Worm (Caenorhabditis elegans): ENCODE results near the gene frpr-17.

Gene frpr-17

DNA sequence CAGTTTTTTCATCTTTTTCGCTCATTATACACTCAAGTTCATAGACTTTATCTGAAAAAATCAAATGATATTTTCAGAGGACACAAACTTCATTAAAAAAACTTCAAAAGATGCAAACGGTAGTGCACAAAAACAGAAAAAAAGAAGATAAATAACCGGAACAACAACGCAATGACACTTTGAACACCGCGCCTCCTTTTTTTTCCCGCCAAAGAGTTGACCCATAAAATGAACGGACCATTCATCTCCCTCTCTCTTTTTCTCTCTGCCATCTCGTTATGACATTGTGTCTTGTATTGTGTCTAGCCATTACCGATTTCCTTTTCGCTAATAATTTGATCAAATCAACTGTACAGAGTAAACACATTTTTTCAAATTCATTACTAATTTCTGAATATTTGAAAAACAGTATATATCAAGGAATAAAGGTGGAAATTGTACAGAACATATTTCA lies 15.6 kb downstream of the frpr-17 start, which contains the start of gene F23D12.2:
Gene F23D12.2 (minus strand): TSS at position 51 of the 454 bp plus-strand sequence.
- TF ChIP-seq ceh-79 (tag; optimal IDR thresholded peaks at IDR 0.05), result no peak
- TF ChIP-seq efl-1 (GFP tag; optimal IDR thresholded peaks at IDR 0.05), result peak; percentile 53
- no peak for TF ChIP-seq Y79H2A.3 (GFP tag; conservative IDR thresholded peaks at IDR 0.05)
- no peak for TF ChIP-seq dox-1 (GFP tag; IDR thresholded peaks at IDR 0.05)
- no peak for TF ChIP-seq mxl-1 (tag; optimal IDR thresholded peaks at IDR 0.05)
- no peak for TF ChIP-seq pbrm-1 (GFP tag; IDR thresholded peaks at IDR 0.05)
- no peak for TF ChIP-seq unc-130 (GFP tag; optimal IDR thresholded peaks at IDR 0.05)

DNA sequence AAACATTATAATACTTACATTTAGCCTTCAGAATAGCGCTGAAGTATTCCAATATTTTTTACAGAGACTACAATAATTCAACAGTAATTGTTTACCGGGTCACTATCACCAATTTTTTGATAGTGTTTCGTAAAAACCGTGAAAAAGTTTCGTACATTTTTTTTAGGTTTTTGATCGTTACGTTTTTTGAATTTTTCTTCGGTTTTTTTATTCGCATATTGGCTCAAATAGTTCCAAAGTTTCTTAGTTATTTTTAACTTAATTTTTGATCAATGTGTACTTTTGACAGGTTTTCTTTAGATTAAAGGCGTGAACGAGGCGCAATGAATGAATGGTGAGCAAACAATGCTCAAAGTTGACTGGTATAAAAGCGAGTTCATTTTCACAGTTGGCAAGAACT lies 17.2 kb downstream of the frpr-17 start, which contains the start of gene fipr-3:
Gene fipr-3 (plus strand): TSS at position 301 of the 400 bp plus-strand sequence.
- no peak for TF ChIP-seq chd-7 (tag; optimal IDR thresholded peaks at IDR 0.05)
- TF ChIP-seq lin-54 (GFP tag; optimal IDR thresholded peaks at IDR 0.05), result no peak
- no peak for TF ChIP-seq lin-26 (GFP tag; IDR thresholded peaks at IDR 0.05)
- no peak for TF ChIP-seq Y56A3A.18 (GFP tag; IDR thresholded peaks at IDR 0.05)
- no peak for TF ChIP-seq ztf-26 (tag; optimal IDR thresholded peaks at IDR 0.05)
- no peak for TF ChIP-seq tbx-9 (tag; optimal IDR thresholded peaks at IDR 0.05; ENCODE audit: borderline replicate concordance)
- TF ChIP-seq dpff-1 (tag; optimal IDR thresholded peaks at IDR 0.05), result no peak
- TF ChIP-seq tbp1 (GFP tag; optimal IDR thresholded peaks at IDR 0.05), result no peak
- no peak for TF ChIP-seq die-1 (tag; optimal IDR thresholded peaks at IDR 0.05)

DNA sequence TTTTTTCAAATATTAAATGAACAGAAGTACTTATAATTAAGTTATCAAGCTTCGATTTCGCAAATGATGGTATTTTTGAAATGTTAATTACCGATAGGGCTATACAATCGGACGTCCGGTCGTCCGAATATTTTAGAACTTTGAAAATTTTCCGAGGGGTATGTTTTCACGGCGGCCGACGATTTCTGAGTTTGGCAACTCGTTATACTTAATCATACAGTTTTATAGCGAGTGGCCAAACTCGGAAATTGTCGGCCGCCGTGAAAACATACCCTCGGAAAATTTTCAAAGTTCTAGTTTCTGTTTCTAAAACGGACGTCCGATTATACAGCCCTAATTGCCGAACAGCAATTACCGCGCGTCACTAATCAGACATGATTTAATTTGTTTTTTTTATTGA lies 18.3 kb downstream of the frpr-17 start:
- TF ChIP-seq T26A5.8 (tag; optimal IDR thresholded peaks at IDR 0.05) (no peak), tlf-1 (GFP tag; optimal IDR thresholded peaks at IDR 0.05) (no peak), snpc-4 (GFP tag; optimal IDR thresholded peaks at IDR 0.05) (no peak), snpc-4 (tag; optimal IDR thresholded peaks at IDR 0.05) (peak in 3 of 4 experiments; percentile 40 to 89 (median 88))

DNA sequence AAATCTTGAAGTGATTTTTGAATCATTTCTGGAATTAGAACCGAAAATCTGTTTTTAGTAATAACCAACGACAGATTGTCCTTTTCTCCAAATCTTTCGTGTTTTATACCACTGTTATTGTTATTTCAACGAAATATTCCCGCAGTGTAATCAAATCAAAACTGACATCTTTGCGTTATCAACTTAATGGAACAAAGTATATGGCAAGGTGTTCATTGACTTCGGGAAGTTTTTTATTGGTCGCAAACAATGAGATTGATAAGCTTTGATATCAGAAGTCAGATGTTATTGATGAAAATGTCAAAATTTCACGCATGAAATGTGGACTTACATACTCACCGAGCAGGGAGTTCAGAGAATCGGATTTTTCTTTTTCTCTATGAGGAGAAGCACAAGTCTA lies 18.8 kb downstream of the frpr-17 start, which contains the start of gene F23D12.11:
Gene F23D12.11 (minus strand): TSS at position 79 of the 400 bp plus-strand sequence.
- no peak for TF ChIP-seq F49E8.2 (tag; optimal IDR thresholded peaks at IDR 0.05; ENCODE audit: insufficient read depth)
- TF ChIP-seq rpc-1 (optimal IDR thresholded peaks at IDR 0.05), result no peak
- no peak for TF ChIP-seq rpc-1 (tag; optimal IDR thresholded peaks at IDR 0.05)
- TF ChIP-seq repo-1 (tag; optimal IDR thresholded peaks at IDR 0.05), result no peak
- TF ChIP-seq egl-18 (GFP tag; IDR thresholded peaks at IDR 0.05), result no peak
- no peak for TF ChIP-seq T26A5.8 (tag; optimal IDR thresholded peaks at IDR 0.05)
- no peak for TF ChIP-seq lin-35 (GFP tag; optimal IDR thresholded peaks at IDR 0.05)
- no peak for TF ChIP-seq mxl-1 (tag; optimal IDR thresholded peaks at IDR 0.05)
- no peak for TF ChIP-seq ets-4 (GFP tag; optimal IDR thresholded peaks at IDR 0.05)
- TF ChIP-seq lir-1 (GFP tag; conservative IDR thresholded peaks at IDR 0.05), result no peak

DNA sequence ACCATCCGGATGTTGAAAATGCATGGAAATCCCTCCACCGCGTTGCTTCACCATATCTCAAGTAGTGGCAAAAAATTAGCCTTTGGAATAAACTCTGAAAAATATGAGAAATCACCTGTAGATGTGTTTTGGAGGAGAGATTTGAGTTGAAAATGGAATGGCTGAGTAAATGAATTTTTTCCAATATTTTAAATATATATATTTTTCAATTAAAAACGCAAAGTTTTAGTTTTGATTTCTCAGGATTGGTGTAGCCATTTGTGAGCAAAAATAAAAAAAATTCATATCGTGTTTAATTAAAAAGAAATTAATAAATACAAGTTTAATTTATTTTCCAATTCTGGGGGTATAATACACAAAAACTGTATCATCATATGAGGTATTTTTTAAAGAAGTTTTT lies 22.1 kb downstream of the frpr-17 start, which contains the start of gene F23D12.1:
Gene F23D12.1 (minus strand): TSS at position 101 of the 400 bp plus-strand sequence.
- no peak for TF ChIP-seq hsf-1 (GFP tag; IDR thresholded peaks at IDR 0.05)
- TF ChIP-seq aptf-3 (GFP tag; IDR thresholded peaks at IDR 0.05), result no peak
- TF ChIP-seq hmg-20 (GFP tag; IDR thresholded peaks at IDR 0.05), result no peak
- TF ChIP-seq lsy-27 (tag; optimal IDR thresholded peaks at IDR 0.05; ENCODE audit: borderline replicate concordance, insufficient read depth), result no peak
- TF ChIP-seq madf-6 (GFP tag; IDR thresholded peaks at IDR 0.05), result no peak
- TF ChIP-seq rec-8 (tag; optimal IDR thresholded peaks at IDR 0.05), result no peak
- no peak for TF ChIP-seq egrh-3 (GFP tag; IDR thresholded peaks at IDR 0.05)
- no peak for TF ChIP-seq madf-10 (tag; optimal IDR thresholded peaks at IDR 0.05)
- TF ChIP-seq egl-18 (GFP tag; IDR thresholded peaks at IDR 0.05), result no peak
- TF ChIP-seq ccch-3 (GFP tag; optimal IDR thresholded peaks at IDR 0.05), result no peak
- no peak for TF ChIP-seq ZK185.1 (tag; optimal IDR thresholded peaks at IDR 0.05; ENCODE audit: poor library complexity, severe bottlenecking)

Measured in whole organism, young adult.